Worm (Caenorhabditis elegans) whole organism, L4 larva: ENCODE measurements around the gene F40F8.1.

Source experiments
- F26F4.8 ChIP-seq: fragments of 200-800 bp; sonication (Bioruptor generic); conservative IDR thresholded peaks from 2 replicates; pipeline ENCODE4 v1.3.6; 2022; ENCODE audit warnings: missing genetic modification characterization, missing compliant biosample characterization
- F49E8.2 ChIP-seq: sonication (generic microtip); optimal IDR thresholded peaks from 2 replicates; lab custom pipeline; 2016; ENCODE audit warnings: missing compliant biosample characterization, mild to moderate bottlenecking, missing genetic modification characterization, borderline replicate concordance
- R02D3.7 ChIP-seq: fragments of 150-350 bp; sonication (generic microtip); optimal IDR thresholded peaks from 3 replicates; lab custom pipeline; 2014; ENCODE audit warnings: missing biosample characterization, missing genetic modification characterization
- T20F7.1 ChIP-seq: fragments of 200-800 bp; sonication (Bioruptor generic); optimal IDR thresholded peaks from 2 replicates; lab custom pipeline; 2018; ENCODE audit warnings: mild to moderate bottlenecking, missing genetic modification characterization, missing compliant biosample characterization
- Y105C5A.15 ChIP-seq: fragments of 200-800 bp; sonication (Bioruptor generic); IDR thresholded peaks from 2 replicates; pipeline ENCODE4 v1.3.6; 2022; ENCODE audit warnings: missing genetic modification characterization, missing compliant biosample characterization
- aha-1 ChIP-seq: fragments of 150-350 bp; peaks from one replicate; lab custom pipeline; 2014; ENCODE audit warnings: missing biosample characterization, missing genetic modification characterization
- ama-1 ChIP-seq: fragments of 150-350 bp; optimal IDR thresholded peaks from 2 replicates; lab custom pipeline; 2014; ENCODE audit warnings: inconsistent platforms, mixed read lengths
- attf-4 ChIP-seq: sonication (generic microtip); optimal IDR thresholded peaks from 3 replicates; lab custom pipeline; 2017; ENCODE audit warnings: missing biosample characterization, missing genetic modification characterization
- ceh-28 ChIP-seq: fragments of 150-350 bp; optimal IDR thresholded peaks from 2 replicates; lab custom pipeline; 2014; ENCODE audit warnings: missing biosample characterization, missing genetic modification reagents, missing genetic modification characterization
- ceh-32 ChIP-seq: sonication (generic microtip); optimal IDR thresholded peaks from 2 replicates; lab custom pipeline; 2016; ENCODE audit warnings: mild to moderate bottlenecking, missing genetic modification characterization, missing compliant biosample characterization; ENCODE audit not compliant: poor library complexity
- ceh-44 ChIP-seq: fragments of 200-800 bp; sonication (Bioruptor generic); IDR thresholded peaks from 2 replicates; pipeline ENCODE4 v1.3.6; 2022; ENCODE audit warnings: missing genetic modification reagents, missing genetic modification characterization, missing compliant biosample characterization
- ceh-82 ChIP-seq: sonication (generic microtip); optimal IDR thresholded peaks from 2 replicates; lab custom pipeline; 2017; ENCODE audit warnings: missing biosample characterization, missing genetic modification characterization
- cey-2 ChIP-seq: sonication (generic microtip); optimal IDR thresholded peaks from 3 replicates; lab custom pipeline; 2017; ENCODE audit warnings: missing genetic modification characterization, mild to moderate bottlenecking, missing compliant biosample characterization, antibody characterized with exemption, borderline replicate concordance; ENCODE audit not compliant: insufficient read depth
- dve-1 ChIP-seq: sonication (generic microtip); optimal IDR thresholded peaks from 2 replicates; lab custom pipeline; 2017; ENCODE audit warnings: antibody characterized with exemption, mild to moderate bottlenecking, missing genetic modification characterization, missing compliant biosample characterization; ENCODE audit not compliant: insufficient read depth
- hlh-30 ChIP-seq: sonication (generic microtip); optimal IDR thresholded peaks from 2 replicates; lab custom pipeline; 2017; ENCODE audit warnings: antibody characterized with exemption, mild to moderate bottlenecking, missing genetic modification characterization, missing compliant biosample characterization; ENCODE audit not compliant: insufficient read depth
- lin-15B ChIP-seq: fragments of 150-350 bp; sonication (generic microtip); optimal IDR thresholded peaks from 3 replicates; lab custom pipeline; 2014; ENCODE audit warnings: missing biosample characterization, missing genetic modification characterization
- lin-29 ChIP-seq: fragments of 200-800 bp; sonication (Bioruptor generic); IDR thresholded peaks from 2 replicates; pipeline ENCODE4 v1.3.6; 2022; ENCODE audit warnings: missing genetic modification reagents, missing genetic modification characterization, missing compliant biosample characterization
- lin-38 ChIP-seq: fragments of 200-800 bp; sonication (Bioruptor generic); IDR thresholded peaks from 2 replicates; pipeline ENCODE4 v1.3.6; 2022; ENCODE audit warnings: missing genetic modification reagents, missing genetic modification characterization, missing compliant biosample characterization
- lin-39 ChIP-seq: fragments of 150-350 bp; optimal IDR thresholded peaks from 2 replicates; lab custom pipeline; 2014; ENCODE audit warnings: missing biosample characterization, missing genetic modification reagents, missing genetic modification characterization
- lir-3 ChIP-seq: sonication (generic microtip); optimal IDR thresholded peaks from 2 replicates; lab custom pipeline; 2016; ENCODE audit warnings: mild to moderate bottlenecking, missing genetic modification characterization, missing compliant biosample characterization
- lsy-2 ChIP-seq, 2 experiments: fragments of 150-350 bp in 1 of 2; sonication (generic microtip) in 1 of 2; optimal IDR thresholded peaks; 2 replicates each; lab custom pipeline; 2014 to 2017; ENCODE audit warnings: missing biosample characterization in 2 of 2, missing genetic modification characterization in 2 of 2
- madf-5 ChIP-seq, 2 experiments: fragments of 200-800 bp; sonication (Bioruptor generic); IDR thresholded peaks; 2 replicates each; pipeline ENCODE4 v1.3.6; 2022; ENCODE audit warnings: missing compliant biosample characterization in 2 of 2, missing genetic modification characterization in 2 of 2
- madf-9 ChIP-seq: fragments of 200-800 bp; sonication (Bioruptor generic); conservative IDR thresholded peaks from 2 replicates; pipeline ENCODE4 v1.3.6; 2022; ENCODE audit warnings: missing genetic modification reagents, missing genetic modification characterization, missing compliant biosample characterization
- mdl-1 ChIP-seq, 2 experiments: fragments of 150-350 bp in 1 of 2; sonication (generic microtip) in 1 of 2; optimal IDR thresholded peaks; 2 replicates each; lab custom pipeline; 2014 to 2017; ENCODE audit warnings: missing biosample characterization in 2 of 2, missing genetic modification characterization in 2 of 2
- mes-2 ChIP-seq: sonication (generic microtip); optimal IDR thresholded peaks from 2 replicates; lab custom pipeline; 2016; ENCODE audit warnings: missing genotype, mild to moderate bottlenecking, missing genetic modification characterization, missing compliant biosample characterization; ENCODE audit not compliant: poor library complexity, severe bottlenecking
- mxl-3 ChIP-seq: fragments of 200-800 bp; sonication (Bioruptor generic); optimal IDR thresholded peaks from 2 replicates; lab custom pipeline; 2018; ENCODE audit warnings: mild to moderate bottlenecking, missing genetic modification characterization, missing compliant biosample characterization
- nhr-102 ChIP-seq: sonication (generic microtip); optimal IDR thresholded peaks from 2 replicates; lab custom pipeline; 2016; ENCODE audit warnings: mild to moderate bottlenecking, missing genetic modification characterization, moderate library complexity, missing compliant biosample characterization
- nhr-11 ChIP-seq: fragments of 150-350 bp; optimal IDR thresholded peaks from 2 replicates; lab custom pipeline; 2014; ENCODE audit warnings: missing biosample characterization, missing genetic modification characterization
- nhr-25 ChIP-seq: sonication (generic microtip); optimal IDR thresholded peaks from 2 replicates; lab custom pipeline; 2017; ENCODE audit warnings: missing genetic modification characterization, mild to moderate bottlenecking, missing compliant biosample characterization, antibody characterized with exemption, moderate library complexity, borderline replicate concordance; ENCODE audit not compliant: insufficient read depth
- nhr-6 ChIP-seq: fragments of 150-350 bp; optimal IDR thresholded peaks from 2 replicates; lab custom pipeline; 2014; ENCODE audit warnings: missing biosample characterization, missing genetic modification characterization
- nhr-77 ChIP-seq: fragments of 150-350 bp; optimal IDR thresholded peaks from 2 replicates; lab custom pipeline; 2014; ENCODE audit warnings: missing biosample characterization, missing genetic modification characterization
- php-3 ChIP-seq: fragments of 200-800 bp; sonication (Bioruptor generic); IDR thresholded peaks from 2 replicates; pipeline ENCODE4 v1.3.6; 2022; ENCODE audit warnings: missing genetic modification reagents, missing genetic modification characterization, missing compliant biosample characterization
- pqm-1 ChIP-seq: sonication (generic microtip); optimal IDR thresholded peaks from 2 replicates; lab custom pipeline; 2017; ENCODE audit warnings: missing biosample characterization, missing genetic modification characterization
- rbr-2 ChIP-seq: sonication (generic microtip); optimal IDR thresholded peaks from 2 replicates; lab custom pipeline; 2016; ENCODE audit warnings: missing genotype, missing genetic modification characterization, missing compliant biosample characterization
- saeg-2 ChIP-seq: fragments of 200-800 bp; sonication (Bioruptor generic); IDR thresholded peaks from 2 replicates; pipeline ENCODE4 v1.3.6; 2022; ENCODE audit warnings: missing genetic modification reagents, missing genetic modification characterization, missing compliant biosample characterization
- sdz-12 ChIP-seq: fragments of 200-800 bp; sonication (Bioruptor generic); optimal IDR thresholded peaks from 2 replicates; lab custom pipeline; 2018; ENCODE audit warnings: mild to moderate bottlenecking, missing genetic modification characterization, missing compliant biosample characterization
- set-16 ChIP-seq: fragments of 200-800 bp; sonication (Bioruptor generic); IDR thresholded peaks from 2 replicates; pipeline ENCODE4 v1.3.6; 2022; ENCODE audit warnings: missing genetic modification reagents, missing genetic modification characterization, missing compliant biosample characterization
- snpc-1.2 ChIP-seq: fragments of 200-800 bp; sonication (Bioruptor generic); IDR thresholded peaks from 2 replicates; pipeline ENCODE4 v1.3.6; 2022; ENCODE audit warnings: missing genetic modification reagents, missing genetic modification characterization, missing compliant biosample characterization
- spr-1 ChIP-seq: sonication (generic microtip); optimal IDR thresholded peaks from 2 replicates; lab custom pipeline; 2016; ENCODE audit warnings: mild to moderate bottlenecking, missing genetic modification characterization, missing compliant biosample characterization
- spr-3 ChIP-seq: fragments of 200-800 bp; sonication (Bioruptor generic); optimal IDR thresholded peaks from 2 replicates; lab custom pipeline; 2018; ENCODE audit warnings: mild to moderate bottlenecking, missing genetic modification characterization, missing compliant biosample characterization
- tag-97 ChIP-seq: fragments of 200-800 bp; sonication (Bioruptor generic); IDR thresholded peaks from 2 replicates; pipeline ENCODE4 v1.3.6; 2022; ENCODE audit warnings: missing genetic modification characterization, missing compliant biosample characterization
- unc-130 ChIP-seq: sonication (generic microtip); optimal IDR thresholded peaks from 2 replicates; lab custom pipeline; 2016; ENCODE audit warnings: missing genetic modification reagents, missing genetic modification characterization, missing compliant biosample characterization
- zfp-2 ChIP-seq: sonication (generic microtip); optimal IDR thresholded peaks from 2 replicates; lab custom pipeline; 2016; ENCODE audit warnings: mild to moderate bottlenecking, missing genetic modification characterization, missing compliant biosample characterization
- zip-2 ChIP-seq: fragments of 150-350 bp; optimal IDR thresholded peaks from 2 replicates; lab custom pipeline; 2014; ENCODE audit warnings: missing biosample characterization, missing genetic modification characterization
- ztf-11 ChIP-seq: fragments of 150-350 bp; optimal IDR thresholded peaks from 2 replicates; lab custom pipeline; 2014; ENCODE audit warnings: missing biosample characterization, missing genetic modification characterization

F40F8.1 gene

DNA sequence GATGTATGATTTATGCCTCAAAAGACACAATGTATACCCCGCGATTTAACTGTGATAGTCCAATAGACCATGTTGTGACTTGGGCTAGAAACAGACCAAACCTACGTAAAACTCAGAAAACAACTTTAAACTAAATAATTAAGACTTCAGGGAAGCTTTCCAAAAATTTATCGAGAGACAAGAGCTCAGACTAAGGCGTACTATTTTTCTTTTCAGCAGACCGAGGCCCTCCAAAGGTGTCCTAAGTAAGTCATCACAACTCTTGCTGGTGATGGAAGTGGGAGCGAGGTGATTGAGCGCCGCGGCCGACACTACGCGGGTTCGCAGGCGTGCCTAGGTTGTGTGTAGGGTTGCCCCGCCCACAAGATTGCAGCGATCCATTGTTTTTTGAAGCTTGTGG lies 39.6 kb downstream of the F40F8.1 start (continued):
- TF ChIP-seq set-16 (GFP tag; lab: Robert Waterston, UW) (peak; percentile 65), ama-1 (lab: Kevin White, UChicago) (peak; percentile 96), tag-97 (GFP tag; lab: Robert Waterston, UW) (no peak), nhr-11 (tag; lab: Kevin White, UChicago) (peak; percentile 9)

DNA sequence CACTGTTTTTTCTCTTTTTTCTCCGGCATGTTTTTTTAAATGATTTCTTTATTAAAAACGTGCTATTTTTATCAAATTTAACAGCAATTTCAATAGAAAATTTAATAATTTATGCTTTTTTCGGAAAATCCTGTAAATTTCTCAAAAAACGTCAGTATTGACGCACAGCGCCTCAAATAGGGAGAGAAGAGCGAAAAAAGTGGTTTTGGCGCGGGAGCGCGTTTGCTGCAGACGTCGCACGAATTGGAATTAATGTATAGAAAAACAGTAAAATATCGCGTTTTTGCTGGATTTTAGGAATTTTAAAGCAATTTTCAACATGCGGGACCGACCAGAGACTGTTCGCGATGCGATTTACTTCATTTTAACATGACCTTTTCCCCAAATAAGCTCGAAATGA lies 41.4 kb downstream of the F40F8.1 start:
- TF ChIP-seq lin-38 (GFP tag; lab: Robert Waterston, UW): peak; percentile 87

ce11 chrII:11170495-11170894 lies 43.0 kb downstream of the F40F8.1 start:
- peak; percentile 61 for TF ChIP-seq lin-38 (GFP tag; lab: Robert Waterston, UW)

DNA sequence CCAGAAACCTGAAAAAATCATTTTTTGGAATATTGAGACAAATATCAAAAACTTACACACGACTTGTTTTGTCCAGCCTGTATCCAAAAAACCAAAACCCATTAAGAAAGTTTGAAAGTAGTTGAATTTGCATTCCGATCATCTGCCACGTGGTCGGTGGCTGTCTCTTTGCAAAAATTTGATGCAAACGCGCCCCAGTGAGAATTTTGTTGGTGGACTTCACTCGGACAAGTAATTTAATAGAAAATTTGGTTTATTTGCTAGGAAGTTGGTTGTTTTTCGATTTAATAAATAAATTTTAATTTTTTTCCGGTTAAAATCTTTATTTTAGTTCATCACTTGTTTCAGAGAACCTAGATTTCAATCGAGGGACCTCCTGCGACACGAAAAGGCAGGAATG lies 47.9 kb downstream of the F40F8.1 start:
- no peak for TF ChIP-seq ceh-44
- no peak for TF ChIP-seq F49E8.2 (tag; lab: Kevin White, UChicago)
- TF ChIP-seq mxl-3: no peak
- TF ChIP-seq sdz-12 (GFP tag; lab: Kevin White, UChicago): no peak
- no peak for TF ChIP-seq pqm-1 (tag; lab: Kevin White, UChicago)
- TF ChIP-seq madf-9 (GFP tag; lab: Robert Waterston, UW): no peak
- no peak for TF ChIP-seq nhr-25 (tag; lab: Kevin White, UChicago)
- TF ChIP-seq tag-97 (GFP tag; lab: Robert Waterston, UW): no peak
- no peak for TF ChIP-seq lir-3 (tag; lab: Kevin White, UChicago)
- TF ChIP-seq attf-4: no peak
- no peak for TF ChIP-seq Y105C5A.15 (GFP tag; lab: Robert Waterston, UW)
- peak; percentile 64 for TF ChIP-seq mes-2
- TF ChIP-seq T20F7.1 (GFP tag; lab: Kevin White, UChicago): no peak
- TF ChIP-seq lsy-2 (tag; optimal IDR thresholded peaks at IDR 0.05; lab: Kevin White, UChicago): peak in 1 of 2 experiments; percentile 12
- peak; percentile 87 for TF ChIP-seq lin-38 (GFP tag; lab: Robert Waterston, UW)
- no peak for TF ChIP-seq spr-1 (tag; lab: Kevin White, UChicago)
- TF ChIP-seq ceh-82 (tag; lab: Kevin White, UChicago): no peak
- TF ChIP-seq rbr-2 (tag; lab: Kevin White, UChicago): no peak
- no peak for TF ChIP-seq cey-2 (tag; lab: Kevin White, UChicago)
- no peak for TF ChIP-seq lin-29 (GFP tag; lab: Robert Waterston, UW)
- no peak for TF ChIP-seq ceh-32 (tag; lab: Kevin White, UChicago)
- TF ChIP-seq saeg-2 (GFP tag; lab: Robert Waterston, UW): no peak
- TF ChIP-seq aha-1: no peak
- no peak for TF ChIP-seq ztf-11 (tag; lab: Kevin White, UChicago)
- TF ChIP-seq lin-15B (tag; lab: Kevin White, UChicago): no peak
- TF ChIP-seq lin-39 (tag; lab: Kevin White, UChicago): no peak
- no peak for TF ChIP-seq unc-130 (GFP tag; lab: Kevin White, UChicago)
- TF ChIP-seq php-3 (GFP tag; lab: Robert Waterston, UW): no peak
- no peak for TF ChIP-seq ceh-28 (tag; lab: Kevin White, UChicago)
- no peak for TF ChIP-seq zip-2 (tag; lab: Kevin White, UChicago)
- peak; percentile 13 for TF ChIP-seq dve-1 (tag; lab: Kevin White, UChicago)
- TF ChIP-seq madf-5 (GFP tag; IDR thresholded peaks at IDR 0.05; lab: Robert Waterston, UW): no peak
- TF ChIP-seq zfp-2 (tag; lab: Kevin White, UChicago): no peak
- no peak for TF ChIP-seq R02D3.7
- no peak for TF ChIP-seq hlh-30
- TF ChIP-seq mdl-1 (tag; optimal IDR thresholded peaks at IDR 0.05; lab: Kevin White, UChicago): peak in 1 of 2 experiments; percentile 21
- TF ChIP-seq F26F4.8 (GFP tag; lab: Robert Waterston, UW): no peak
- TF ChIP-seq spr-3 (GFP tag; lab: Kevin White, UChicago): no peak
- TF ChIP-seq nhr-102 (tag; lab: Kevin White, UChicago): no peak
- no peak for TF ChIP-seq nhr-6
- TF ChIP-seq set-16 (GFP tag; lab: Robert Waterston, UW): no peak
- TF ChIP-seq snpc-1.2 (GFP tag; lab: Robert Waterston, UW): no peak
- TF ChIP-seq nhr-77 (tag; lab: Kevin White, UChicago): peak; percentile 8
